Worm (Caenorhabditis elegans) whole organism, mixed stage, embryonic: ENCODE measurements around the gene C08F8.3.

ENCODE experiments used
- sptf-1 ChIP-seq: sonication (generic microtip); optimal IDR thresholded peaks from 2 replicates; lab custom pipeline; 2017; ENCODE audit warnings: mild to moderate bottlenecking, missing genetic modification characterization, moderate library complexity, missing compliant biosample characterization
- unc-39 ChIP-seq: fragments of 150-350 bp; optimal IDR thresholded peaks from 2 replicates; lab custom pipeline; 2014; ENCODE audit warnings: missing biosample characterization, missing genetic modification characterization

- TF ChIP-seq sptf-1 (no peak), unc-39 (tag; lab: Kevin White, UChicago) (no peak)
These were observed 11.7 kb upstream of the C08F8.3 start, which contains the start of gene F01G4.4 for ce11 chrIV:11143228-11143444.
